Worm (Caenorhabditis elegans) whole organism, L3 larva: ENCODE data around the gene AH6.3.

Experiments
- ama-1 ChIP-seq: fragments of 150-350 bp; optimal IDR thresholded peaks from 2 replicates; lab custom pipeline; 2018
- ceh-28 ChIP-seq: fragments of 150-350 bp; optimal IDR thresholded peaks from 2 replicates; lab custom pipeline; 2014; ENCODE audit warnings: missing biosample characterization, missing genetic modification reagents, missing genetic modification characterization
- egl-27 ChIP-seq: sonication (generic microtip); optimal IDR thresholded peaks from 4 replicates; lab custom pipeline; 2017; ENCODE audit warnings: missing biosample characterization, missing genetic modification reagents, missing genetic modification characterization
- elt-1 ChIP-seq: fragments of 150-350 bp; optimal IDR thresholded peaks from 2 replicates; lab custom pipeline; 2014; ENCODE audit warnings: missing biosample characterization, missing genetic modification characterization
- elt-2 ChIP-seq: sonication (generic microtip); optimal IDR thresholded peaks from 2 replicates; lab custom pipeline; 2016; ENCODE audit warnings: missing genetic modification reagents, mild to moderate bottlenecking, missing genetic modification characterization, missing compliant biosample characterization
- fkh-2 ChIP-seq: fragments of 150-350 bp; optimal IDR thresholded peaks from 2 replicates; lab custom pipeline; 2014; ENCODE audit warnings: missing biosample characterization, missing genetic modification reagents, missing genetic modification characterization
- hmg-11 ChIP-seq: sonication (generic microtip); optimal IDR thresholded peaks from 2 replicates; lab custom pipeline; 2016; ENCODE audit warnings: missing genetic modification characterization, missing compliant biosample characterization
- mdl-1 ChIP-seq: fragments of 150-350 bp; optimal IDR thresholded peaks from 2 replicates; lab custom pipeline; 2014; ENCODE audit warnings: missing biosample characterization, missing genetic modification characterization
- nhr-12 ChIP-seq: fragments of 150-350 bp; optimal IDR thresholded peaks from 2 replicates; lab custom pipeline; 2014; ENCODE audit warnings: missing biosample characterization, missing genetic modification characterization
- nhr-25 ChIP-seq: sonication (generic microtip); optimal IDR thresholded peaks from 2 replicates; lab custom pipeline; 2017; ENCODE audit warnings: missing biosample characterization, missing genetic modification characterization
- sea-2 ChIP-seq: fragments of 150-350 bp; sonication (generic microtip); optimal IDR thresholded peaks from 4 replicates; lab custom pipeline; 2014; ENCODE audit warnings: missing biosample characterization, missing genetic modification reagents, missing genetic modification characterization

- TF ChIP-seq fkh-2 (tag; lab: Kevin White, UChicago) (no peak), egl-27 (tag; lab: Kevin White, UChicago) (no peak), nhr-25 (no peak), hmg-11 (no peak), ama-1 (lab: Kevin White, UChicago) (no peak), nhr-12 (tag; lab: Kevin White, UChicago) (no peak), ceh-28 (tag; lab: Kevin White, UChicago) (no peak), sea-2 (GFP tag; lab: Kevin White, UChicago) (no peak), elt-2 (tag; lab: Kevin White, UChicago) (no peak), elt-1 (tag; lab: Kevin White, UChicago) (no peak), mdl-1 (tag; lab: Kevin White, UChicago) (no peak)
Observed at ce11 chrII:9497309-9497708, 21.5 kb upstream of the AH6.3 start.
